Worm (Caenorhabditis elegans): ENCODE data around the gene T25F10.4.

DNA sequence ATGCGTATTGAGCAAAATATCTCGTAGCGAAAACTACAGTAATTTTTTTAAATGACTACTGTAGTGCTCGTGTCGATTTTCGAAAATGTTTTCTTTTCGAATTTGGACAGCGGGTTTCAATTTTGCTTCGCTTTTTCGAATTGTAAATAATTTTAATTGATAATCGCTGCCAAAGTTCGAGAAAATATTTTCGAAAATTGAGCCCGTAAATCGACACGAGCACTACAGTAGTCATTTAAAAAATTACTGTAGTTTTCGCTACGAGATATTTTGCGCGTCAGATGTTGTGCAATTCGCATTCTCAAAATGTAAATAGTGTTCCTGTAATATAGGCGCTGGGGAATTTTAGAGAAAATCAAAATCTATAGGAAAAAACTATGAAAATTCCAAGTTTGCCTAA lies 20.0 kb upstream of the T25F10.4 start:
- TF ChIP-seq nhr-20 (tag; optimal IDR thresholded peaks at IDR 0.05) (no peak), skn-1 (tag; optimal IDR thresholded peaks at IDR 0.05) (no peak), pqm-1 (tag; optimal IDR thresholded peaks at IDR 0.05) (no peak), unc-62 (GFP tag; optimal IDR thresholded peaks at IDR 0.05) (no peak), alr-1 (tag; optimal IDR thresholded peaks at IDR 0.05; ENCODE audit: borderline replicate concordance) (no peak), aly-2 (tag; optimal IDR thresholded peaks at IDR 0.05) (no peak), fkh-10 (GFP tag; optimal IDR thresholded peaks at IDR 0.05) (no peak)

Data from whole organism, L1 larva.